Worm (Caenorhabditis elegans): ENCODE data around the gene ZK593.3.

The ZK593.3 gene

ce11 chrIV:10936906-10937540 lies 21.5 kb downstream of the ZK593.3 start, which contains the start of gene fic-1 (continued):
- TF ChIP-seq aptf-2 (GFP tag; conservative IDR thresholded peaks at IDR 0.05) = no peak
- TF ChIP-seq nfya-2 (GFP tag; IDR thresholded peaks at IDR 0.05) = no peak
- TF ChIP-seq aptf-3 (GFP tag; IDR thresholded peaks at IDR 0.05) = no peak
- TF ChIP-seq ztf-6 (GFP tag; IDR thresholded peaks at IDR 0.05) = no peak
- TF ChIP-seq nfya-1 (tag; optimal IDR thresholded peaks at IDR 0.05; ENCODE audit: borderline replicate concordance, insufficient read depth) = no peak
- peak; percentile 86 for TF ChIP-seq lsl-1 (GFP tag; optimal IDR thresholded peaks at IDR 0.05)
- no peak for TF ChIP-seq sdz-38 (tag; optimal IDR thresholded peaks at IDR 0.05)
- TF ChIP-seq snpc-1.3 (tag; optimal IDR thresholded peaks at IDR 0.05; ENCODE audit: insufficient read depth) = no peak
- TF ChIP-seq attf-5 (GFP tag; optimal IDR thresholded peaks at IDR 0.05) = peak; percentile 54
- TF ChIP-seq snpc-4 (GFP tag; optimal IDR thresholded peaks at IDR 0.05) = no peak
- peak in 2 of 4 experiments; percentile 2 to 15 for TF ChIP-seq snpc-4 (tag; optimal IDR thresholded peaks at IDR 0.05)
- TF ChIP-seq T07F8.4 (tag; optimal IDR thresholded peaks at IDR 0.05) = no peak
- peak; percentile 59 for TF ChIP-seq ztf-18 (tag; optimal IDR thresholded peaks at IDR 0.05)
- TF ChIP-seq attf-3 (GFP tag; conservative IDR thresholded peaks at IDR 0.05) = no peak
- TF ChIP-seq K11D2.4 (GFP tag; IDR thresholded peaks at IDR 0.05) = no peak
- peak; percentile 86 for TF ChIP-seq madf-6 (GFP tag; IDR thresholded peaks at IDR 0.05)
- peak; percentile 30; the same call in 1 of the 2 replicates for TF ChIP-seq rcor-1 (GFP tag; IDR thresholded peaks at IDR 0.05)
- no peak for TF ChIP-seq Y53F4B.3 (GFP tag; IDR thresholded peaks at IDR 0.05)
- no peak for TF ChIP-seq B0019.2 (GFP tag; conservative IDR thresholded peaks at IDR 0.05)
- TF ChIP-seq let-526 (GFP tag; IDR thresholded peaks at IDR 0.05) = no peak
- TF ChIP-seq rec-8 (tag; optimal IDR thresholded peaks at IDR 0.05) = no peak
- TF ChIP-seq zfh-2 (GFP tag; conservative IDR thresholded peaks at IDR 0.05) = no peak
- no peak for TF ChIP-seq lin-40 (tag; optimal IDR thresholded peaks at IDR 0.05)
- no peak for TF ChIP-seq ztf-28 (GFP tag; IDR thresholded peaks at IDR 0.05)
- no peak for TF ChIP-seq ztf-3 (GFP tag; optimal IDR thresholded peaks at IDR 0.05)

ce11 chrIV:10948797-10949196 lies 33.3 kb downstream of the ZK593.3 start, which contains the start of gene Y69E1A.1:
Gene Y69E1A.1 (minus strand): TSS chrIV:10948897.
- TF ChIP-seq F10E7.11 (tag; optimal IDR thresholded peaks at IDR 0.05) = no peak

- TF ChIP-seq lsl-1 (GFP tag; optimal IDR thresholded peaks at IDR 0.05) = no peak
- TF ChIP-seq dox-1 (GFP tag; IDR thresholded peaks at IDR 0.05) = no peak
- TF ChIP-seq Y53F4B.3 (GFP tag; IDR thresholded peaks at IDR 0.05) = no peak
Measured at ce11 chrIV:10949510-10949909, 34.0 kb downstream of the ZK593.3 start, which contains the start of gene nsph-3.1. Gene nsph-3.1 (plus strand): TSS chrIV:10949810.

ce11 chrIV:10950363-10951214 lies 35.1 kb downstream of the ZK593.3 start:
- TF ChIP-seq zim-3 (tag; optimal IDR thresholded peaks at IDR 0.05) (peak; percentile 59), F39B2.1 (GFP tag; IDR thresholded peaks at IDR 0.05) (no peak), tbx-9 (tag; optimal IDR thresholded peaks at IDR 0.05; ENCODE audit: borderline replicate concordance) (no peak), nfya-1 (tag; optimal IDR thresholded peaks at IDR 0.05; ENCODE audit: borderline replicate concordance, insufficient read depth) (peak; percentile 54), C17E4.6 (GFP tag; IDR thresholded peaks at IDR 0.05) (no peak), madf-3 (GFP tag; IDR thresholded peaks at IDR 0.05) (no peak), F52B5.7 (tag; optimal IDR thresholded peaks at IDR 0.05) (no peak), ztf-18 (tag; optimal IDR thresholded peaks at IDR 0.05) (no peak), F22D6.2 (tag; optimal IDR thresholded peaks at IDR 0.05) (no peak), cebp-1 (GFP tag; IDR thresholded peaks at IDR 0.05) (no peak), cebp-1 (tag; optimal IDR thresholded peaks at IDR 0.05) (no peak), F37B4.10 (GFP tag; IDR thresholded peaks at IDR 0.05) (no peak), K11D2.4 (GFP tag; IDR thresholded peaks at IDR 0.05) (no peak), F57A8.1 (GFP tag; optimal IDR thresholded peaks at IDR 0.05) (no peak), snpc-1.3 (tag; optimal IDR thresholded peaks at IDR 0.05; ENCODE audit: insufficient read depth) (no peak), ceh-27 (GFP tag; optimal IDR thresholded peaks at IDR 0.05) (no peak)
